Worm (Caenorhabditis elegans) whole organism, L3 larva: ENCODE data around the gene chin-1.

Source experiments
- ZK546.5 ChIP-seq: sonication (generic microtip); optimal IDR thresholded peaks from 2 replicates; lab custom pipeline; 2017; ENCODE audit warnings: missing biosample characterization, missing genetic modification characterization
- aly-2 ChIP-seq: fragments of 150-350 bp; optimal IDR thresholded peaks from 2 replicates; lab custom pipeline; 2014; ENCODE audit warnings: missing biosample characterization, missing genetic modification characterization
- ama-1 ChIP-seq: fragments of 150-350 bp; optimal IDR thresholded peaks from 2 replicates; lab custom pipeline; 2018
- ceh-16 ChIP-seq: sonication (generic microtip); optimal IDR thresholded peaks from 2 replicates; lab custom pipeline; 2017; ENCODE audit warnings: missing biosample characterization, missing genetic modification characterization
- ceh-28 ChIP-seq: fragments of 150-350 bp; optimal IDR thresholded peaks from 2 replicates; lab custom pipeline; 2014; ENCODE audit warnings: missing biosample characterization, missing genetic modification reagents, missing genetic modification characterization
- ceh-82 ChIP-seq: fragments of 150-350 bp; optimal IDR thresholded peaks from 2 replicates; lab custom pipeline; 2014; ENCODE audit warnings: missing biosample characterization, missing genetic modification characterization
- ceh-9 ChIP-seq: sonication (generic microtip); optimal IDR thresholded peaks from 2 replicates; lab custom pipeline; 2018; ENCODE audit warnings: missing biosample characterization, missing genetic modification characterization
- daf-12 ChIP-seq: fragments of 150-350 bp; optimal IDR thresholded peaks from 2 replicates; lab custom pipeline; 2014; ENCODE audit warnings: missing biosample characterization, missing genetic modification reagents, missing genetic modification characterization
- elt-1 ChIP-seq: fragments of 150-350 bp; optimal IDR thresholded peaks from 2 replicates; lab custom pipeline; 2014; ENCODE audit warnings: missing biosample characterization, missing genetic modification characterization
- elt-2 ChIP-seq: sonication (generic microtip); optimal IDR thresholded peaks from 2 replicates; lab custom pipeline; 2016; ENCODE audit warnings: missing genetic modification reagents, mild to moderate bottlenecking, missing genetic modification characterization, missing compliant biosample characterization
- fkh-10 ChIP-seq: sonication (generic microtip); optimal IDR thresholded peaks from 2 replicates; lab custom pipeline; 2017; ENCODE audit warnings: missing biosample characterization, missing genetic modification reagents, missing genetic modification characterization
- fkh-2 ChIP-seq: fragments of 150-350 bp; optimal IDR thresholded peaks from 2 replicates; lab custom pipeline; 2014; ENCODE audit warnings: missing biosample characterization, missing genetic modification reagents, missing genetic modification characterization
- fos-1 ChIP-seq: fragments of 150-350 bp; optimal IDR thresholded peaks from 2 replicates; lab custom pipeline; 2014; ENCODE audit warnings: missing biosample characterization, missing genetic modification characterization
- jun-1 ChIP-seq: fragments of 150-350 bp; optimal IDR thresholded peaks from 2 replicates; lab custom pipeline; 2014; ENCODE audit warnings: missing biosample characterization, missing genetic modification reagents, missing genetic modification characterization
- lin-15B ChIP-seq: fragments of 150-350 bp; optimal IDR thresholded peaks from 2 replicates; lab custom pipeline; 2014; ENCODE audit warnings: missing biosample characterization, missing genetic modification characterization
- lin-39 ChIP-seq: fragments of 150-350 bp; optimal IDR thresholded peaks from 2 replicates; lab custom pipeline; 2018; ENCODE audit warnings: missing biosample characterization, missing genetic modification reagents, missing genetic modification characterization
- lsy-12 ChIP-seq: sonication (generic microtip); optimal IDR thresholded peaks from 2 replicates; lab custom pipeline; 2016; ENCODE audit warnings: mild to moderate bottlenecking, missing genetic modification characterization, missing compliant biosample characterization
- mdl-1 ChIP-seq: fragments of 150-350 bp; optimal IDR thresholded peaks from 2 replicates; lab custom pipeline; 2014; ENCODE audit warnings: missing biosample characterization, missing genetic modification characterization
- nfya-1 ChIP-seq: sonication (generic microtip); optimal IDR thresholded peaks from 2 replicates; lab custom pipeline; 2017; ENCODE audit warnings: missing genetic modification characterization, mild to moderate bottlenecking, missing compliant biosample characterization, antibody characterized with exemption, moderate library complexity; ENCODE audit not compliant: insufficient read depth
- nhr-11 ChIP-seq: fragments of 150-350 bp; optimal IDR thresholded peaks from 2 replicates; lab custom pipeline; 2014; ENCODE audit warnings: missing biosample characterization, missing genetic modification characterization
- nhr-12 ChIP-seq: fragments of 150-350 bp; optimal IDR thresholded peaks from 2 replicates; lab custom pipeline; 2014; ENCODE audit warnings: missing biosample characterization, missing genetic modification characterization
- nhr-23 ChIP-seq: fragments of 150-350 bp; optimal IDR thresholded peaks from 2 replicates; lab custom pipeline; 2014; ENCODE audit warnings: missing biosample characterization, missing genetic modification reagents, missing genetic modification characterization
- nhr-25 ChIP-seq: sonication (generic microtip); optimal IDR thresholded peaks from 2 replicates; lab custom pipeline; 2017; ENCODE audit warnings: missing biosample characterization, missing genetic modification characterization
- nhr-43 ChIP-seq: sonication (generic microtip); optimal IDR thresholded peaks from 2 replicates; lab custom pipeline; 2016; ENCODE audit warnings: mild to moderate bottlenecking, missing genetic modification characterization, missing compliant biosample characterization; ENCODE audit not compliant: poor library complexity, severe bottlenecking
- nhr-76 ChIP-seq: fragments of 150-350 bp; sonication (generic microtip); optimal IDR thresholded peaks from 5 replicates; lab custom pipeline; 2014; ENCODE audit warnings: missing biosample characterization, missing genetic modification characterization
- nhr-77 ChIP-seq: fragments of 150-350 bp; optimal IDR thresholded peaks from 2 replicates; lab custom pipeline; 2014; ENCODE audit warnings: missing biosample characterization, missing genetic modification characterization
- pqm-1 ChIP-seq: fragments of 150-350 bp; optimal IDR thresholded peaks from 2 replicates; lab custom pipeline; 2017; ENCODE audit warnings: missing biosample characterization, missing genetic modification characterization, inconsistent platforms
- skn-1 ChIP-seq: fragments of 150-350 bp; optimal IDR thresholded peaks from 2 replicates; lab custom pipeline; 2014; ENCODE audit warnings: missing biosample characterization, missing genetic modification characterization
- tbx-2 ChIP-seq: sonication (generic microtip); optimal IDR thresholded peaks from 2 replicates; lab custom pipeline; 2016; ENCODE audit warnings: mild to moderate bottlenecking, missing genetic modification characterization, missing compliant biosample characterization
- unc-62 ChIP-seq: fragments of 150-350 bp; sonication (generic microtip); optimal IDR thresholded peaks from 4 replicates; lab custom pipeline; 2014; ENCODE audit warnings: missing biosample characterization, missing genetic modification reagents, missing genetic modification characterization
- zag-1 ChIP-seq: fragments of 150-350 bp; optimal IDR thresholded peaks from 2 replicates; lab custom pipeline; 2014; ENCODE audit warnings: missing biosample characterization, missing genetic modification characterization
- ztf-11 ChIP-seq: fragments of 150-350 bp; optimal IDR thresholded peaks from 2 replicates; lab custom pipeline; 2014; ENCODE audit warnings: missing biosample characterization, missing genetic modification characterization
- ztf-4 ChIP-seq: fragments of 150-350 bp; optimal IDR thresholded peaks from 2 replicates; lab custom pipeline; 2014; ENCODE audit warnings: missing biosample characterization, missing genetic modification characterization

Gene chin-1

ce11 chrIII:1040059-1040458, 3.0 kb upstream of the chin-1 start:
- TF ChIP-seq nhr-23 (tag; lab: Kevin White, UChicago) (no peak), pqm-1 (no peak), zag-1 (no peak), lsy-12 (tag; lab: Kevin White, UChicago) (no peak), ceh-16 (tag; lab: Kevin White, UChicago) (no peak), skn-1 (no peak), ceh-28 (tag; lab: Kevin White, UChicago) (no peak), ztf-4 (tag; lab: Kevin White, UChicago) (no peak), lin-15B (tag; lab: Kevin White, UChicago) (no peak), unc-62 (no peak), nhr-11 (tag; lab: Kevin White, UChicago) (no peak), lin-39 (tag; lab: Kevin White, UChicago) (no peak), mdl-1 (tag; lab: Kevin White, UChicago) (no peak)

DNA sequence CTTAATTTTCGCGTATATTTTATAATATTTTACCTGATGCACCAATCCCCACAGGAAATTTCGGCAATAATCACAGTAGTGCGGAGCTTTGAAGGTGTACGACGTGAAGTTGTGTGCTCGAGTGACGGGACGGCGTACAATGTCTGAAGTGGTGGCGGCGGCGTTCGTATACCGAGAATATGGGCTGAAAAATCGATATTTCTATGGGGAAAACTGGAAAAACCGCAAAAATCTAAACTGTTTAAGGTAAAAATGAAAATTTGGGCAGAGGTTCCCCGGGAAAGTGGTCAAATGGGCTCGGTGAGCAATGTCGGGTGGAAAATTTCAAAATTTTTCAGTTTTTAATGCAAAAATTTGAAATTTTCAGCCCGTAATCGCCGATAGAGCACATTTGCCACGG, 2.2 kb downstream of the chin-1 start:
- TF ChIP-seq elt-1 = no peak
- TF ChIP-seq, all 47 proteins: peak for 0

DNA sequence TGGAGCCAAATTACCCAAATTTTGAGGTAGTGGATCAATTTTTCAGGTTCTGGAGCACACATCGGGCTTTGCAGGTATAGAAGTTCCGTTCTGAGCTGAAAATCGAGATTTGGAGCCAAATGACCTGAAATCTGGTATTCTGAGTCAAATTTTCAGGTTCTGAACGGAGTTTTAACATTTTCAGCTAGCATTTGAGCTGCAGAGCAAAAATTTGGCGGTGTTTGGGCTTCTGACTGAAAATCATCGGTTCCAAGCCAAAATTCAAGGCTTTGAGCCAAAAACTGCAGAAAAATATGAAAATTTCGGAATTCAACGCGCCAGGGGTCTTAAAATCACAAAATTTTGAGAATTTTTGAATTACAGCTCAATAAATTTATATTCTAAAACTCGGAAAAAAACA, 6.0 kb downstream of the chin-1 start, which contains the start of the genes clc-26 and E_BE45912.2:
TSS of gene clc-26 (minus strand) at position 101 of the 400 bp plus-strand sequence.
TSS of gene E_BE45912.2 (minus strand) at position 139 of the 400 bp plus-strand sequence.
- no peak for TF ChIP-seq nhr-12 (tag; lab: Kevin White, UChicago)
- TF ChIP-seq fos-1 (tag; lab: Kevin White, UChicago) = no peak
- no peak for TF ChIP-seq nhr-43 (tag; lab: Kevin White, UChicago)
- TF ChIP-seq fkh-2 (tag; lab: Kevin White, UChicago) = no peak
- no peak for TF ChIP-seq zag-1
- TF ChIP-seq aly-2 (tag; lab: Kevin White, UChicago) = no peak
- TF ChIP-seq elt-1 = no peak
- no peak for TF ChIP-seq fkh-10 (GFP tag; lab: Kevin White, UChicago)
- no peak for TF ChIP-seq lin-39 (tag; lab: Kevin White, UChicago)
- no peak for TF ChIP-seq ZK546.5 (tag; lab: Kevin White, UChicago)

ce11 chrIII:1028233-1028632, 8.8 kb downstream of the chin-1 start:
- TF ChIP-seq fkh-10 (GFP tag; lab: Kevin White, UChicago) (no peak), pqm-1 (peak; percentile 43), elt-2 (tag; lab: Kevin White, UChicago) (peak; percentile 76), jun-1 (tag; lab: Kevin White, UChicago) (peak; percentile 19)
- TF ChIP-seq, all 47 proteins: peak for 3

ce11 chrIII:1026261-1026660, 10.8 kb downstream of the chin-1 start, which contains the start of gene clc-25:
clc-25 (minus strand) TSS chrIII:1026361.
- TF ChIP-seq jun-1 (tag; lab: Kevin White, UChicago) = no peak
- no peak for TF ChIP-seq daf-12 (tag; lab: Kevin White, UChicago)
- TF ChIP-seq aly-2 (tag; lab: Kevin White, UChicago) = no peak
- TF ChIP-seq ceh-9 (tag; lab: Kevin White, UChicago) = no peak
- TF ChIP-seq elt-2 (tag; lab: Kevin White, UChicago) = peak; percentile 33

DNA sequence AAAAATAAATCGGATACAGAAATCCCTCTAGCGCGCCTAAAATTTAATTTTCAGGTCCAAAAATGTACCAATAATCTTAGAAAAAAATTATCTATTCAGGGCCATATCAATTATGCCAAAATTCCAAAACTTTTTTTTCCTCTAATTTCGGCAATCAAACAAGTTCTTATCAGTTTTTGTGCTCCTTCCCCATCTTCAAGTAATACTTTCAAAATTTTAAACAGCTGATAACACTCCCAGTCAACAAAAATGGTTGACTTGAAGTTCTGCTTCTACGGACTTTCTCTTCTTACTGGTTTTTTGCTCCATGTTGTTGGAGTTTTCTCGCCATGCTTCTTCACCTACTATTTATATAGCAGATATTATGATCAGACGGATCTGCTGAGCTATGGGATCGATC, 16.3 kb downstream of the chin-1 start, which contains the start of gene clc-23:
TSS of gene clc-23 (plus strand) at position 223 of the 400 bp plus-strand sequence.
- TF ChIP-seq pqm-1 (no peak), elt-2 (tag; lab: Kevin White, UChicago) (peak; percentile 65), ceh-9 (tag; lab: Kevin White, UChicago) (no peak), ZK546.5 (tag; lab: Kevin White, UChicago) (no peak)
- TF ChIP-seq, all 47 proteins: peak for 1

DNA sequence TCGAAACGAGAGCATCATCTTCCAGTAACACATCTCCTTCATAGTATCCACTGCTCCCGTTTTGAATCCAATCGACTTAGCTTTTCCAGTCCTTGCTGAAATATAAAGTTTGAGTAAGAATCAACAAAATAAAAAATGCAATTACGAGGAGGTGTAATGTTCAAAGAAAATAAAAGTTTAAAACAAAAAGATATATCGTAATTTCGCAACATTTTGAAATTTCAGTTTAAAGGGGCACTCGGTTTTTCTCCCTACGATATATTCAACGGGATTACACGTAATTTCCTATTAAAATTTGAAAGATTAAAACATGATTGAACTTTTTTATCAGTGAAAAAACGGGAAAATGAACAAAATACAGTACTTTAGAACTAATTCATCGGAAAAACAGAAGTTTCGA, 20.9 kb downstream of the chin-1 start, which contains the start of gene Y34F4.3:
TSS of gene Y34F4.3 (minus strand) at position 101 of the 400 bp plus-strand sequence.
- no peak for TF ChIP-seq nhr-77
- no peak for TF ChIP-seq elt-2 (tag; lab: Kevin White, UChicago)
- no peak for TF ChIP-seq ceh-82 (tag; lab: Kevin White, UChicago)
- TF ChIP-seq pqm-1 = no peak
- TF ChIP-seq ama-1 (lab: Kevin White, UChicago) = no peak
- no peak for TF ChIP-seq nhr-43 (tag; lab: Kevin White, UChicago)
- TF ChIP-seq nhr-76 (tag; lab: Kevin White, UChicago) = no peak
- TF ChIP-seq skn-1 = no peak
- TF ChIP-seq ztf-11 (tag; lab: Kevin White, UChicago) = no peak
- TF ChIP-seq nhr-23 (tag; lab: Kevin White, UChicago) = no peak
- TF ChIP-seq daf-12 (tag; lab: Kevin White, UChicago) = no peak
- TF ChIP-seq lsy-12 (tag; lab: Kevin White, UChicago) = no peak
- no peak for TF ChIP-seq nfya-1 (tag; lab: Kevin White, UChicago)
- no peak for TF ChIP-seq aly-2 (tag; lab: Kevin White, UChicago)
- no peak for TF ChIP-seq ceh-28 (tag; lab: Kevin White, UChicago)
- no peak for TF ChIP-seq ceh-16 (tag; lab: Kevin White, UChicago)
- TF ChIP-seq tbx-2 = no peak
- no peak for TF ChIP-seq zag-1
- no peak for TF ChIP-seq nhr-25
- no peak for TF ChIP-seq ceh-9 (tag; lab: Kevin White, UChicago)
